Fruit fly (Drosophila melanogaster): ENCODE measurements around the gene CG14275.

The CG14275 gene

DNA sequence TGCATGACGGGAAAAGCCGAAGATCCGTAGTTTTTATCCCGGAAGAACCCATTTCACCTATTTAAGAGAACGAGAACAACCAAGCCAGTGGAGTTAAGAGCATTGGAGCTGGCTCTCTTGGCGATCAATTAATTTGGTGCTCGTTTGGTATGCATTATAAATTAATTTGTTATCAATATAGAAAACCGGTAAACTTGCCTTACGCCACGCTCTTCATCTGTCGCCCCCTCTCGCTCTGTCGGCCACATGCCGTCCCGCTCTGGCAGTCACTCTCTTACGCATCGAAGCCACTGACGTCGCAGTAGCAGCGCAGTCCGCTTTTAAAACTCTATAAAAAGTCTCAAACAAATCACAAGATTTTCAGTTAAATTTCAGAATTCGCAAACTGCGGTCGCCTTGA is 19.0 kb downstream of the CG14275 start, which contains the start of gene CG7778 (continued):
- no peak for TF ChIP-seq CG13296 (GFP tag; optimal IDR thresholded peaks at IDR 0.05)
- no peak for TF ChIP-seq her (GFP tag; optimal IDR thresholded peaks at IDR 0.05)
- TF ChIP-seq CG2116 (GFP tag; optimal IDR thresholded peaks at IDR 0.05) = no peak
- no peak for TF ChIP-seq CG9727 (GFP tag; optimal IDR thresholded peaks at IDR 0.05)
- no peak for TF ChIP-seq CG6654 (GFP tag; optimal IDR thresholded peaks at IDR 0.05)
- TF ChIP-seq Opbp (GFP tag; IDR thresholded peaks at IDR 0.05; ENCODE audit: partially characterized antibody) = no peak
- peak; percentile 20 for TF ChIP-seq sd (tag; optimal IDR thresholded peaks at IDR 0.05)
- no peak for TF ChIP-seq row (GFP tag; IDR thresholded peaks at IDR 0.05)
- no peak for TF ChIP-seq CG11456 (GFP tag; IDR thresholded peaks at IDR 0.05)
- TF ChIP-seq H15 (GFP tag; IDR thresholded peaks at IDR 0.05) = no peak
- TF ChIP-seq aop (GFP tag; IDR thresholded peaks at IDR 0.05) = no peak
- TF ChIP-seq Spps (tag; optimal IDR thresholded peaks at IDR 0.05) = no peak
- no peak for TF ChIP-seq Six4 (GFP tag; optimal IDR thresholded peaks at IDR 0.05)
- TF ChIP-seq pfk (GFP tag; optimal IDR thresholded peaks at IDR 0.05) = no peak
- no peak for TF ChIP-seq dan (GFP tag; IDR thresholded peaks at IDR 0.05)
- no peak for TF ChIP-seq CG11504 (tag; optimal IDR thresholded peaks at IDR 0.05)
- no peak for TF ChIP-seq CG31388 (GFP tag; optimal IDR thresholded peaks at IDR 0.05)
- no peak for TF ChIP-seq gsb (GFP tag; IDR thresholded peaks at IDR 0.05)
- no peak for TF ChIP-seq tap (tag; optimal IDR thresholded peaks at IDR 0.05)
- TF ChIP-seq vvl (GFP tag; IDR thresholded peaks at IDR 0.05) = 0 out of 2 replicates have a peak, but pooled peaks have one; percentile 26
- no peak for TF ChIP-seq ab (GFP tag; optimal IDR thresholded peaks at IDR 0.05)
- no peak for TF ChIP-seq pho (GFP tag; optimal IDR thresholded peaks at IDR 0.05)

DNA sequence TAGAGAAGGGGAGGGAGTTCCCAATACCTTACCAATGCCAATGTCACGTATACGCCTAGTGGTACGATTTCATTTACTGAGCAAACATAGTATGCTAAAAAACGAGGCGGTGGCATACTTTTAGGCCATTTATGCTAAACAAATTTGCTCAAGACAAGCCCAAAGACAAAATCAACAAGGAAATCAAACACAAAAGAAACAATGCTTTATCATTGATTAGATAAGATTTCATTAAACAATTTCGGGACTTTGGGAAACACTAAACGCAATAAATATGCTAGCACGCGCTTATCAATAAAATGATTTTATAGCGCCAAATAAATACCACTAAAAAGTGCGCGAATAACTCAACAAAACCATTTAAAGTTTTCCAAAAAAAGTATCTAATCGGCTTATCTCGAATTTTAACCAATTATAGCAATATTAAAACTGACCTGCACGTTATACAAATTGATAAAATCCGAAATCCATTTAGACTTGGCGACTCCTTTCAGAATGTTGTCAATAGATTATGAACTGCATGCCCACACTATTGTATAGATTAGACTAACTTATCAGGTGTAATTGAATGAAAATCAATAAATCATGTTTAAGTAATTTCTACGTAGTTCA is 23.4 kb downstream of the CG14275 start:
- no peak for TF ChIP-seq CkIIα-i1 (GFP tag; IDR thresholded peaks at IDR 0.05)
- peak; percentile 39 for TF ChIP-seq salm (tag; optimal IDR thresholded peaks at IDR 0.05)
- no peak for TF ChIP-seq CG8290 (GFP tag; optimal IDR thresholded peaks at IDR 0.05)
- peak in 1 of 2 experiments; percentile 63 for TF ChIP-seq CG8290 (tag; optimal IDR thresholded peaks at IDR 0.05)
- peak; percentile 28 for TF ChIP-seq her (GFP tag; optimal IDR thresholded peaks at IDR 0.05)
- no peak for TF ChIP-seq CG11723 (GFP tag; optimal IDR thresholded peaks at IDR 0.05)
- TF ChIP-seq Ets97D (GFP tag; optimal IDR thresholded peaks at IDR 0.05) = no peak
- no peak; the same call in 2 of the 3 replicates for TF ChIP-seq CG14050 (GFP tag; IDR thresholded peaks at IDR 0.05)
- peak; percentile 8 for TF ChIP-seq Oli (tag; optimal IDR thresholded peaks at IDR 0.05)
- no peak for TF ChIP-seq CG16815 (GFP tag; optimal IDR thresholded peaks at IDR 0.05)
- no peak for TF ChIP-seq CG7963 (GFP tag; IDR thresholded peaks at IDR 0.05; ENCODE audit: partially characterized antibody)
- no peak for TF ChIP-seq br (optimal IDR thresholded peaks at IDR 0.05)
- no peak for TF ChIP-seq HLH4C (GFP tag; IDR thresholded peaks at IDR 0.05; ENCODE audit: partially characterized antibody)
- TF ChIP-seq Fer3 (tag; optimal IDR thresholded peaks at IDR 0.05) = peak; percentile 54
- TF ChIP-seq croc (GFP tag; conservative IDR thresholded peaks at IDR 0.05) = no peak
- TF ChIP-seq Optix (GFP tag; IDR thresholded peaks at IDR 0.05) = no peak
- no peak for TF ChIP-seq Hr3 (GFP tag; optimal IDR thresholded peaks at IDR 0.05)
- TF ChIP-seq CG18262 (tag; optimal IDR thresholded peaks at IDR 0.05) = no peak
- TF ChIP-seq Bdp1 (GFP tag; optimal IDR thresholded peaks at IDR 0.05) = no peak
- TF ChIP-seq pfk (GFP tag; optimal IDR thresholded peaks at IDR 0.05) = no peak
- no peak for TF ChIP-seq C15 (GFP tag; IDR thresholded peaks at IDR 0.05)
- TF ChIP-seq zen (tag; optimal IDR thresholded peaks at IDR 0.05) = no peak
- peak; percentile 42 for TF ChIP-seq Sox102F (GFP tag; optimal IDR thresholded peaks at IDR 0.05)
- no peak for TF ChIP-seq mam (GFP tag; optimal IDR thresholded peaks at IDR 0.05)
- no peak for TF ChIP-seq CG6254 (GFP tag; optimal IDR thresholded peaks at IDR 0.05)
- peak; percentile 74 for TF ChIP-seq Hmr (GFP tag; optimal IDR thresholded peaks at IDR 0.05)
- no peak for TF ChIP-seq ttk (GFP tag; IDR thresholded peaks at IDR 0.05)
- no peak for TF ChIP-seq ind (GFP tag; optimal IDR thresholded peaks at IDR 0.05)
- peak; percentile 36 for TF ChIP-seq schlank (tag; optimal IDR thresholded peaks at IDR 0.05)
- no peak for TF ChIP-seq CG6689 (GFP tag; IDR thresholded peaks at IDR 0.05)
- TF ChIP-seq D19A (tag; optimal IDR thresholded peaks at IDR 0.05) = no peak
- TF ChIP-seq Fer1 (GFP tag; optimal IDR thresholded peaks at IDR 0.05) = peak; percentile 75

All from whole organism, embryonic.